Worm (Caenorhabditis elegans) whole organism, L2 larva: ENCODE data around the gene srg-1.

Source experiments
- F13H6.1 ChIP-seq: sonication (generic microtip); optimal IDR thresholded peaks from 2 replicates; lab custom pipeline; 2016; ENCODE audit warnings: missing genetic modification characterization, missing compliant biosample characterization
- R02D3.7 ChIP-seq: fragments of 150-350 bp; optimal IDR thresholded peaks from 2 replicates; lab custom pipeline; 2014; ENCODE audit warnings: missing biosample characterization, missing genetic modification characterization
- Y55F3AM.14 ChIP-seq: fragments of 200-800 bp; sonication (Bioruptor generic); optimal IDR thresholded peaks from 2 replicates; lab custom pipeline; 2018; ENCODE audit warnings: mild to moderate bottlenecking, missing genetic modification characterization, missing compliant biosample characterization
- alr-1 ChIP-seq: fragments of 150-350 bp; optimal IDR thresholded peaks from 2 replicates; lab custom pipeline; 2014; ENCODE audit warnings: missing biosample characterization, missing genetic modification characterization
- aly-2 ChIP-seq: fragments of 150-350 bp; optimal IDR thresholded peaks from 2 replicates; lab custom pipeline; 2014; ENCODE audit warnings: missing biosample characterization, missing genetic modification characterization
- blmp-1 ChIP-seq: sonication (generic microtip); optimal IDR thresholded peaks from 2 replicates; lab custom pipeline; 2017; ENCODE audit warnings: missing genetic modification characterization, mild to moderate bottlenecking, missing compliant biosample characterization, antibody characterized with exemption, moderate library complexity; ENCODE audit not compliant: insufficient read depth
- ceh-82 ChIP-seq: fragments of 150-350 bp; optimal IDR thresholded peaks from 2 replicates; lab custom pipeline; 2014; ENCODE audit warnings: missing biosample characterization, missing genetic modification characterization
- crh-2 ChIP-seq: sonication (generic microtip); optimal IDR thresholded peaks from 2 replicates; lab custom pipeline; 2017; ENCODE audit warnings: missing biosample characterization, missing genetic modification characterization
- dmd-4 ChIP-seq: sonication (generic microtip); optimal IDR thresholded peaks from 2 replicates; lab custom pipeline; 2017; ENCODE audit warnings: missing biosample characterization, missing genetic modification characterization
- elt-3 ChIP-seq: sonication (generic microtip); optimal IDR thresholded peaks from 2 replicates; lab custom pipeline; 2017; ENCODE audit warnings: missing biosample characterization, missing genetic modification characterization
- fos-1 ChIP-seq: fragments of 150-350 bp; optimal IDR thresholded peaks from 2 replicates; lab custom pipeline; 2014; ENCODE audit warnings: missing biosample characterization, missing genetic modification characterization
- gmeb-1 ChIP-seq: fragments of 150-350 bp; optimal IDR thresholded peaks from 2 replicates; lab custom pipeline; 2014; ENCODE audit warnings: missing biosample characterization, missing genetic modification characterization
- lin-11 ChIP-seq: fragments of 150-350 bp; sonication (generic microtip); optimal IDR thresholded peaks from 2 replicates; lab custom pipeline; 2014; ENCODE audit warnings: missing biosample characterization, missing genetic modification characterization, inconsistent platforms, mixed read lengths
- lin-39 ChIP-seq: fragments of 150-350 bp; optimal IDR thresholded peaks from 2 replicates; lab custom pipeline; 2014; ENCODE audit warnings: missing biosample characterization, missing genetic modification reagents, missing genetic modification characterization
- mab-5 ChIP-seq: fragments of 150-350 bp; optimal IDR thresholded peaks from 2 replicates; lab custom pipeline; 2014; ENCODE audit warnings: missing biosample characterization, missing genetic modification characterization
- mbf-1 ChIP-seq: sonication (generic microtip); optimal IDR thresholded peaks from 2 replicates; lab custom pipeline; 2017; ENCODE audit warnings: missing biosample characterization, missing genetic modification characterization
- mdl-1 ChIP-seq, 2 experiments: fragments of 150-350 bp in 1 of 2; sonication (generic microtip) in 1 of 2; optimal IDR thresholded peaks; 2 replicates each; lab custom pipeline; 2017; ENCODE audit warnings: missing biosample characterization in 2 of 2, missing genetic modification characterization in 2 of 2
- nhr-11 ChIP-seq: fragments of 150-350 bp; optimal IDR thresholded peaks from 2 replicates; lab custom pipeline; 2014; ENCODE audit warnings: missing biosample characterization, missing genetic modification characterization
- nhr-12 ChIP-seq: fragments of 150-350 bp; optimal IDR thresholded peaks from 2 replicates; lab custom pipeline; 2014; ENCODE audit warnings: missing biosample characterization, missing genetic modification characterization
- nhr-21 ChIP-seq: fragments of 150-350 bp; optimal IDR thresholded peaks from 2 replicates; lab custom pipeline; 2014; ENCODE audit warnings: missing biosample characterization, missing genetic modification characterization
- nhr-23 ChIP-seq: fragments of 150-350 bp; optimal IDR thresholded peaks from 2 replicates; lab custom pipeline; 2014; ENCODE audit warnings: missing biosample characterization, missing genetic modification reagents, missing genetic modification characterization
- nhr-237 ChIP-seq: fragments of 150-350 bp; optimal IDR thresholded peaks from 2 replicates; lab custom pipeline; 2014; ENCODE audit warnings: missing biosample characterization, missing genetic modification characterization
- nhr-25 ChIP-seq: fragments of 150-350 bp; sonication (generic microtip); optimal IDR thresholded peaks from 3 replicates; lab custom pipeline; 2014; ENCODE audit warnings: missing biosample characterization, missing genetic modification characterization
- nhr-6 ChIP-seq: fragments of 150-350 bp; optimal IDR thresholded peaks from 2 replicates; lab custom pipeline; 2014; ENCODE audit warnings: missing biosample characterization, missing genetic modification characterization
- nhr-77 ChIP-seq: fragments of 150-350 bp; optimal IDR thresholded peaks from 2 replicates; lab custom pipeline; 2014; ENCODE audit warnings: missing biosample characterization, missing genetic modification characterization
- skn-1 ChIP-seq: sonication (generic microtip); optimal IDR thresholded peaks from 2 replicates; lab custom pipeline; 2017; ENCODE audit warnings: missing biosample characterization, missing genetic modification characterization
- sma-9 ChIP-seq, 2 experiments: fragments of 150-350 bp in 1 of 2; sonication (generic microtip) in 1 of 2; optimal IDR thresholded peaks; 2 replicates each; lab custom pipeline; 2014 to 2016; ENCODE audit warnings: missing genetic modification characterization in 2 of 2, mild to moderate bottlenecking in 1 of 2, missing biosample characterization in 1 of 2, missing compliant biosample characterization in 1 of 2, missing genetic modification reagents in 1 of 2, moderate library complexity in 1 of 2
- snpc-4 ChIP-seq: fragments of 150-350 bp; optimal IDR thresholded peaks from 2 replicates; lab custom pipeline; 2014; ENCODE audit warnings: missing biosample characterization, missing genetic modification characterization
- unc-39 ChIP-seq: fragments of 150-350 bp; optimal IDR thresholded peaks from 2 replicates; lab custom pipeline; 2014; ENCODE audit warnings: missing biosample characterization, missing genetic modification characterization
- unc-55 ChIP-seq: fragments of 150-350 bp; sonication (generic microtip); optimal IDR thresholded peaks from 3 replicates; lab custom pipeline; 2014; ENCODE audit warnings: missing biosample characterization, missing genetic modification reagents, missing genetic modification characterization
- unc-62 ChIP-seq: fragments of 150-350 bp; optimal IDR thresholded peaks from 2 replicates; lab custom pipeline; 2014; ENCODE audit warnings: missing biosample characterization, missing genetic modification reagents, missing genetic modification characterization
- zag-1 ChIP-seq: fragments of 150-350 bp; optimal IDR thresholded peaks from 2 replicates; lab custom pipeline; 2014; ENCODE audit warnings: missing biosample characterization, missing genetic modification characterization
- ztf-1 ChIP-seq: fragments of 200-800 bp; sonication (Bioruptor generic); conservative IDR thresholded peaks from 2 replicates; pipeline ENCODE4 v1.3.6; 2022; ENCODE audit warnings: missing genetic modification characterization, missing compliant biosample characterization
- ztf-11 ChIP-seq: sonication (generic microtip); optimal IDR thresholded peaks from 2 replicates; lab custom pipeline; 2017; ENCODE audit warnings: missing biosample characterization, missing genetic modification characterization
- ztf-4 ChIP-seq: fragments of 150-350 bp; optimal IDR thresholded peaks from 2 replicates; lab custom pipeline; 2014; ENCODE audit warnings: missing biosample characterization, missing genetic modification characterization

Gene srg-1

ce11 chrIII:6270277-6270676 lies 12.1 kb upstream of the srg-1 start, which contains the start of gene srg-3:
Gene srg-3, minus strand, starts transcription at chrIII:6270377.
- TF ChIP-seq elt-3 (tag; lab: Kevin White, UChicago) (no peak), R02D3.7 (tag; lab: Kevin White, UChicago) (no peak), sma-9 (GFP tag; optimal IDR thresholded peaks at IDR 0.05; lab: Kevin White, UChicago) (no peak), sma-9 (tag; optimal IDR thresholded peaks at IDR 0.05; lab: Kevin White, UChicago) (no peak), unc-55 (GFP tag; lab: Kevin White, UChicago) (no peak), ztf-4 (tag; lab: Kevin White, UChicago) (no peak), crh-2 (tag; lab: Kevin White, UChicago) (no peak), skn-1 (tag; lab: Kevin White, UChicago) (no peak), unc-39 (tag; lab: Kevin White, UChicago) (no peak), zag-1 (tag; lab: Kevin White, UChicago) (no peak), ztf-1 (GFP tag; lab: Robert Waterston, UW) (no peak), nhr-237 (tag; lab: Kevin White, UChicago) (no peak), alr-1 (tag; lab: Kevin White, UChicago) (no peak), mdl-1 (tag; optimal IDR thresholded peaks at IDR 0.05; lab: Kevin White, UChicago) (no peak)

ce11 chrIII:6268061-6268460 lies 9.9 kb upstream of the srg-1 start, which contains the start of gene srg-7:
Gene srg-7, minus strand, starts transcription at chrIII:6268161.
- TF ChIP-seq nhr-23 (tag; lab: Kevin White, UChicago) (no peak), nhr-21 (no peak), nhr-77 (no peak), nhr-6 (tag; lab: Kevin White, UChicago) (no peak), elt-3 (tag; lab: Kevin White, UChicago) (no peak), alr-1 (tag; lab: Kevin White, UChicago) (no peak), snpc-4 (no peak), nhr-25 (no peak), mdl-1 (tag; optimal IDR thresholded peaks at IDR 0.05; lab: Kevin White, UChicago) (no peak), aly-2 (tag; lab: Kevin White, UChicago) (no peak), mab-5 (tag; lab: Kevin White, UChicago) (no peak), sma-9 (GFP tag; optimal IDR thresholded peaks at IDR 0.05; lab: Kevin White, UChicago) (no peak), sma-9 (tag; optimal IDR thresholded peaks at IDR 0.05; lab: Kevin White, UChicago) (no peak), Y55F3AM.14 (GFP tag; lab: Kevin White, UChicago) (no peak), F13H6.1 (tag; lab: Kevin White, UChicago) (no peak), nhr-12 (tag; lab: Kevin White, UChicago) (no peak)
- TF ChIP-seq, all 48 proteins: peak for 0

- no peak for TF ChIP-seq snpc-4
- no peak for TF ChIP-seq blmp-1 (tag; lab: Kevin White, UChicago)
- TF ChIP-seq ztf-11 (tag; lab: Kevin White, UChicago): no peak
- TF ChIP-seq fos-1 (tag; lab: Kevin White, UChicago): no peak
- TF ChIP-seq ceh-82: no peak
- TF ChIP-seq skn-1 (tag; lab: Kevin White, UChicago): no peak
- no peak for TF ChIP-seq elt-3 (tag; lab: Kevin White, UChicago)
- TF ChIP-seq lin-11: no peak
- no peak for TF ChIP-seq gmeb-1 (tag; lab: Kevin White, UChicago)
- TF ChIP-seq ztf-4 (tag; lab: Kevin White, UChicago): no peak
- TF ChIP-seq nhr-21: no peak
- no peak for TF ChIP-seq mbf-1 (tag; lab: Kevin White, UChicago)
- TF ChIP-seq unc-62: no peak
- no peak for TF ChIP-seq zag-1 (tag; lab: Kevin White, UChicago)
- TF ChIP-seq mab-5 (tag; lab: Kevin White, UChicago): no peak
- TF ChIP-seq alr-1 (tag; lab: Kevin White, UChicago): no peak
- no peak for TF ChIP-seq lin-39 (tag; lab: Kevin White, UChicago)
- TF ChIP-seq crh-2 (tag; lab: Kevin White, UChicago): no peak
- no peak for TF ChIP-seq nhr-11 (tag; lab: Kevin White, UChicago)
- no peak for TF ChIP-seq dmd-4 (tag; lab: Kevin White, UChicago)
- TF ChIP-seq, all 48 proteins: peak for 0
Measured at ce11 chrIII:6265911-6266310, 7.7 kb upstream of the srg-1 start, which contains the start of gene srg-6. Gene srg-6, minus strand, starts transcription at chrIII:6266011.

- TF ChIP-seq fos-1 (tag; lab: Kevin White, UChicago) (no peak), nhr-12 (tag; lab: Kevin White, UChicago) (no peak), nhr-25 (no peak), elt-3 (tag; lab: Kevin White, UChicago) (no peak), nhr-6 (tag; lab: Kevin White, UChicago) (no peak)
Measured at ce11 chrIII:6264447-6264846, 6.3 kb upstream of the srg-1 start, which contains the start of gene srg-5. Gene srg-5, minus strand, starts transcription at chrIII:6264547.
